Worm (Caenorhabditis elegans) whole organism, L4/young adult: ENCODE measurements around the gene catp-4.

Source experiments
- dao-5 ChIP-seq: sonication (generic microtip); optimal IDR thresholded peaks from 2 replicates; lab custom pipeline; 2016; ENCODE audit warnings: missing genotype, missing genetic modification characterization, moderate library complexity, missing compliant biosample characterization
- him-1 ChIP-seq: sonication (generic microtip); optimal IDR thresholded peaks from 2 replicates; lab custom pipeline; 2016; ENCODE audit warnings: missing genotype, missing genetic modification reagents, missing genetic modification characterization, missing compliant biosample characterization

DNA sequence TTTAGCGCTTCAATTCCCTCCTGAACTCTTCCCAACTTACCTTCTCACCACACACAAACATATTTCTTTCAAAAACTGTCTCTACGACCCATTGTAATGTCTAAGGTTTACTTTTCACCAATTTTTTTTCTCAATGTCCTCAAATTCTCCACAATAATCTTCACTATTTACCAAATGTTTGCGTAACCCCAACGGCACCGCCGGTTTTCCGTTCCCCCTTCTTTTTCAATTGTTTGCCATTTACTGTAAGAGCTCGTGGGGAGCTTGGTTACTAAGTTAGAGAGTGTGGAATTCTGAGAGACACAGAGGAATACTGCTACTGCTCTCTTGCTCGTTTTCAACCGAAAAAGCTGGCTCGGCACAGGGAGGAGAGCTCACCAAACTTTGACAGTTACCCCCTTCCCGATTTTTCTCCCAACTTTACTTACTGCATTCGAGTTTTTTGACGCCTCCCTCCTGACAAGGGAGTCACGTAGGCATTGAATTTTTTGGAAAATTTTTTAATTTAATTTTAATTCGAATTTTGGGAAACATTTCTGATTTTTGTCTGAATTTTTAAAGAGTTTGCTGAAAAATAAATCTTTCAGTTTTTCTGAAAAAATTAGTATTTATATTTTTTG lies 22.7 kb upstream of the catp-4 start:
- no peak for TF ChIP-seq him-1 (tag; lab: Kevin White, UChicago)
- no peak for TF ChIP-seq dao-5 (tag; lab: Kevin White, UChicago)
